Fruit fly (Drosophila melanogaster) whole organism, pupa: ENCODE measurements around the gene CG11000.

Experiments used
- CG10348 ChIP-seq: fragments of 200-800 bp; sonication (Bioruptor generic); IDR thresholded peaks from 2 replicates; pipeline ENCODE4 v1.3.6; 2022; ENCODE audit warnings: missing biosample characterization, missing genetic modification characterization
- CG12605 ChIP-seq: fragments of 200-800 bp; sonication (Bioruptor generic); IDR thresholded peaks from 2 replicates; pipeline ENCODE4 v1.3.6; 2022; ENCODE audit warnings: missing biosample characterization, missing genetic modification characterization
- CG13204 ChIP-seq: fragments of 200-800 bp; sonication (Bioruptor generic); optimal IDR thresholded peaks from 2 replicates; lab custom pipeline; 2018; ENCODE audit warnings: missing biosample characterization, mild to moderate bottlenecking, missing genetic modification characterization, moderate library complexity
- CG15710 ChIP-seq: fragments of 200-800 bp; sonication (Bioruptor generic); optimal IDR thresholded peaks from 2 replicates; lab custom pipeline; 2018; ENCODE audit warnings: missing biosample characterization, mild to moderate bottlenecking, missing genetic modification characterization, moderate library complexity
- CG17806 ChIP-seq: fragments of 200-800 bp; sonication (Bioruptor generic); optimal IDR thresholded peaks from 2 replicates; lab custom pipeline; 2018; ENCODE audit warnings: missing biosample characterization, mild to moderate bottlenecking, missing genetic modification characterization, moderate library complexity
- CG32121 ChIP-seq: fragments of 200-800 bp; sonication (Bioruptor generic); IDR thresholded peaks from 2 replicates; pipeline ENCODE4 v1.3.6; 2022; ENCODE audit warnings: missing biosample characterization, missing genetic modification characterization
- CG34367 ChIP-seq: fragments of 200-800 bp; sonication (Bioruptor generic); optimal IDR thresholded peaks from 2 replicates; lab custom pipeline; 2018; ENCODE audit warnings: missing biosample characterization, mild to moderate bottlenecking, missing genetic modification characterization
- CG4496 ChIP-seq: fragments of 200-800 bp; sonication (Bioruptor generic); IDR thresholded peaks from 3 replicates; pipeline ENCODE4 v1.3.6; 2022; ENCODE audit warnings: missing biosample characterization, missing genetic modification characterization
- D1 ChIP-seq: fragments of 200-800 bp; sonication (Bioruptor generic); optimal IDR thresholded peaks from 2 replicates; lab custom pipeline; 2018; ENCODE audit warnings: missing biosample characterization, mild to moderate bottlenecking, missing genetic modification characterization, moderate library complexity
- EcR ChIP-seq: fragments of 200-800 bp; sonication (Bioruptor generic); optimal IDR thresholded peaks from 3 replicates; lab custom pipeline; 2019; ENCODE audit warnings: missing biosample characterization, missing genetic modification characterization, mild to moderate bottlenecking, moderate library complexity, missing genetic modification reagents
- Pif1A ChIP-seq: fragments of 200-800 bp; sonication (Bioruptor generic); optimal IDR thresholded peaks from 3 replicates; lab custom pipeline; 2016; ENCODE audit warnings: missing biosample characterization, missing genetic modification characterization
- Pif1B ChIP-seq: fragments of 200-800 bp; sonication (Bioruptor generic); optimal IDR thresholded peaks from 3 replicates; lab custom pipeline; 2016; ENCODE audit warnings: missing biosample characterization, missing genetic modification characterization
- Snoo ChIP-seq: fragments of 200-800 bp; sonication (Bioruptor generic); optimal IDR thresholded peaks from 3 replicates; lab custom pipeline; 2017; ENCODE audit warnings: missing biosample characterization, mild to moderate bottlenecking, missing genetic modification characterization, inconsistent platforms
- gl ChIP-seq: fragments of 200-800 bp; sonication (Bioruptor generic); optimal IDR thresholded peaks from 2 replicates; lab custom pipeline; 2018; ENCODE audit warnings: missing biosample characterization, mild to moderate bottlenecking, missing genetic modification characterization

DNA sequence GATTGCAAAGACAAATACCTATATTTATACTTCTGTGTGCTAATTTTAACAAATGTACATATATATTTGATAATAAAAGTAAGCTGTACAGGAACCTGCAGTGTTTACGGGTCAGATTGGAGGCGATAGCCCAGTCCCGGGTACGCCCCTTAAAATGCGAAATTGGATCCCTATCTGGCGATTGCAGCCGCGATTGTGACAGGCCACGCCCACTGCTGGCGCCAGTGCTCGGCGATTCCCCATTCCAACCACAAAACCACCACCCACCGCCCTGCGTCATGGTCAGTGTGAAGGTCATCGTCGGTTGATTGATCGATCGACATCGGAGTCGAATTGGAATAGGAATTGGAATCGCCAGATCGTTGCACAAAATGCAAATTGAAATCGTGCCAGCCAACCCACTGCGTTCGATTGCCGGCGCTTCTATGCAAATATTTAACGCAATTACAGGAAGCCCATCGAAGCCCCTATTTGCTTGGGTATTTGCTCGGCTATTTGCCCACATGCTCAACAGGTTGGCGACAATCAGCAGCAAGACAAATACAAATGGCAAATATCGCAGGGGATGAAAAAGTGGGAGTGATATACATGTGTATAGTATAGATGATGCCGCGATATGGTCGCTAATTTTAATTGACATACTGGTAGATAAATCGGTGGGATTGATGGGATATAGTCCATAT is 36.7 kb downstream of the CG11000 start:
- TF ChIP-seq CG34367 = peak; percentile 51
- TF ChIP-seq Pif1B (GFP tag; lab: Kevin White, UChicago) = peak; percentile 33
- TF ChIP-seq CG15710 (tag; lab: Kevin White, UChicago) = no peak
- no peak for TF ChIP-seq CG10348
- TF ChIP-seq Pif1A (GFP tag; lab: Kevin White, UChicago) = peak; percentile 69
- no peak for TF ChIP-seq CG32121
- no peak for TF ChIP-seq EcR (GFP tag; lab: Kevin White, UChicago)
- TF ChIP-seq CG12605 = no peak
- no peak for TF ChIP-seq CG13204 (GFP tag; lab: Kevin White, UChicago)
- no peak for TF ChIP-seq D1 (tag; lab: Kevin White, UChicago)
- TF ChIP-seq gl (tag; lab: Kevin White, UChicago) = no peak
- no peak for TF ChIP-seq Snoo (tag; lab: Kevin White, UChicago)
- TF ChIP-seq CG4496 (GFP tag; lab: Robert Waterston, UW) = peak; percentile 35; the same call in 1 of the 3 replicates
- peak; percentile 8 for TF ChIP-seq CG17806
